Fruit fly (Drosophila melanogaster) whole organism, prepupa: ENCODE data around the gene Actbeta.

Experiments
- CG10631 ChIP-seq: fragments of 200-800 bp; sonication (Bioruptor generic); optimal IDR thresholded peaks from 2 replicates; lab custom pipeline; 2016; ENCODE audit warnings: missing biosample characterization, missing genetic modification characterization
- CG31627 ChIP-seq: fragments of 200-800 bp; sonication (Bioruptor generic); optimal IDR thresholded peaks from 3 replicates; lab custom pipeline; 2016; ENCODE audit warnings: missing biosample characterization, missing genetic modification characterization
- CG3919 ChIP-seq: fragments of 200-800 bp; sonication (Bioruptor generic); optimal IDR thresholded peaks from 3 replicates; lab custom pipeline; 2016; ENCODE audit warnings: missing biosample characterization, missing genetic modification characterization
- CG6163 ChIP-seq: fragments of 200-800 bp; sonication (Bioruptor generic); IDR thresholded peaks from 3 replicates; pipeline ENCODE4 v1.3.6; 2022; ENCODE audit warnings: missing biosample characterization, missing genetic modification characterization
- CG6792 ChIP-seq: fragments of 200-800 bp; sonication (Bioruptor generic); optimal IDR thresholded peaks from 3 replicates; lab custom pipeline; 2016; ENCODE audit warnings: missing biosample characterization, missing genetic modification characterization
- CG8119 ChIP-seq: fragments of 200-800 bp; sonication (Bioruptor generic); IDR thresholded peaks from 3 replicates; pipeline ENCODE4 v1.3.6; 2022; ENCODE audit warnings: missing biosample characterization, missing genetic modification characterization
- Eip78C ChIP-seq: fragments of 200-800 bp; sonication (Bioruptor generic); peaks from one replicate; lab custom pipeline; 2016; ENCODE audit warnings: missing biosample characterization, missing genetic modification characterization
- Eip93F ChIP-seq: fragments of 200-800 bp; sonication (Bioruptor generic); optimal IDR thresholded peaks from 2 replicates; lab custom pipeline; 2016; ENCODE audit warnings: missing biosample characterization, mild to moderate bottlenecking, missing genetic modification characterization
- Hr38 ChIP-seq: sonication (Bioruptor generic); optimal IDR thresholded peaks from 2 replicates; lab custom pipeline; 2016; ENCODE audit warnings: missing biosample characterization, missing genetic modification characterization
- Hr39 ChIP-seq: fragments of 200-800 bp; sonication (Bioruptor generic); optimal IDR thresholded peaks from 2 replicates; lab custom pipeline; 2016; ENCODE audit warnings: missing biosample characterization, missing genetic modification characterization
- Hr4 ChIP-seq: fragments of 200-800 bp; sonication (Bioruptor generic); optimal IDR thresholded peaks from 3 replicates; lab custom pipeline; 2016; ENCODE audit warnings: missing biosample characterization, missing genetic modification characterization
- Met ChIP-seq: fragments of 200-800 bp; sonication (Bioruptor generic); optimal IDR thresholded peaks from 3 replicates; lab custom pipeline; 2016; ENCODE audit warnings: missing biosample characterization, missing genetic modification characterization
- OdsH ChIP-seq: fragments of 200-800 bp; sonication (Bioruptor generic); optimal IDR thresholded peaks from 3 replicates; lab custom pipeline; 2016; ENCODE audit warnings: missing biosample characterization, missing genetic modification characterization
- Smox ChIP-seq: fragments of 200-800 bp; sonication (Bioruptor generic); optimal IDR thresholded peaks from 3 replicates; lab custom pipeline; 2016; ENCODE audit warnings: missing biosample characterization, missing genetic modification characterization
- achi ChIP-seq: fragments of 200-800 bp; sonication (Bioruptor generic); optimal IDR thresholded peaks from 3 replicates; lab custom pipeline; 2016; ENCODE audit warnings: missing biosample characterization, missing genetic modification characterization
- dac ChIP-seq: fragments of 200-800 bp; sonication (Bioruptor generic); optimal IDR thresholded peaks from 2 replicates; lab custom pipeline; 2017; ENCODE audit warnings: missing biosample characterization, mild to moderate bottlenecking, missing genetic modification characterization
- eg ChIP-seq: fragments of 200-800 bp; sonication (Bioruptor generic); IDR thresholded peaks from 3 replicates; pipeline ENCODE4 v1.3.6; 2022; ENCODE audit warnings: missing biosample characterization, missing genetic modification characterization
- esn ChIP-seq: fragments of 200-800 bp; sonication (Bioruptor generic); optimal IDR thresholded peaks from 2 replicates; lab custom pipeline; 2016; ENCODE audit warnings: missing biosample characterization, mild to moderate bottlenecking, missing genetic modification characterization, moderate library complexity
- fkh ChIP-seq: fragments of 200-800 bp; sonication (Bioruptor generic); optimal IDR thresholded peaks from 3 replicates; lab custom pipeline; 2017; ENCODE audit warnings: missing biosample characterization, mild to moderate bottlenecking, missing genetic modification characterization, moderate library complexity
- pdm3 ChIP-seq: fragments of 200-800 bp; sonication (Bioruptor generic); optimal IDR thresholded peaks from 3 replicates; lab custom pipeline; 2016; ENCODE audit warnings: missing biosample characterization, missing genetic modification characterization
- svp ChIP-seq: fragments of 200-800 bp; sonication (Bioruptor generic); peaks from one replicate; lab custom pipeline; 2016; ENCODE audit warnings: missing biosample characterization, missing genetic modification characterization
- topi ChIP-seq: fragments of 200-800 bp; sonication (Bioruptor generic); optimal IDR thresholded peaks from 3 replicates; lab custom pipeline; 2016; ENCODE audit warnings: missing biosample characterization, missing genetic modification characterization
- vri ChIP-seq: fragments of 200-800 bp; sonication (Bioruptor generic); optimal IDR thresholded peaks from 3 replicates; lab custom pipeline; 2016; ENCODE audit warnings: missing biosample characterization, mild to moderate bottlenecking, missing genetic modification characterization

Actbeta gene

dm6 chr4:1029198-1029795 is 55.3 kb downstream of the Actbeta start, which contains the start of gene Mpv17:
Mpv17 (minus strand) TSS chr4:1029361.
- TF ChIP-seq CG6163 (GFP tag; lab: Robert Waterston, UW), result no peak
- no peak for TF ChIP-seq CG8119 (GFP tag; lab: Robert Waterston, UW)
- TF ChIP-seq CG10631 (GFP tag; lab: Kevin White, UChicago), result no peak
- no peak for TF ChIP-seq Hr38 (GFP tag; lab: Kevin White, UChicago)
- TF ChIP-seq Met (GFP tag; lab: Kevin White, UChicago), result peak; percentile 38
- TF ChIP-seq vri (GFP tag; lab: Kevin White, UChicago), result peak; percentile 35
- peak; percentile 48 for TF ChIP-seq svp (GFP tag; lab: Kevin White, UChicago)
- peak; percentile 37 for TF ChIP-seq Smox (GFP tag; lab: Kevin White, UChicago)
- TF ChIP-seq Hr4, result peak; percentile 13
- TF ChIP-seq fkh (GFP tag; lab: Kevin White, UChicago), result no peak
- no peak for TF ChIP-seq eg (GFP tag; lab: Robert Waterston, UW)
- no peak for TF ChIP-seq CG6792 (GFP tag; lab: Kevin White, UChicago)
- peak; percentile 12 for TF ChIP-seq topi (GFP tag; lab: Kevin White, UChicago)
- TF ChIP-seq achi (GFP tag; lab: Kevin White, UChicago), result peak; percentile 13
- peak; percentile 62 for TF ChIP-seq Eip78C (GFP tag; lab: Kevin White, UChicago)
- peak; percentile 14 for TF ChIP-seq Hr39 (GFP tag; lab: Kevin White, UChicago)
- TF ChIP-seq pdm3 (GFP tag; lab: Kevin White, UChicago), result peak; percentile 20
- TF ChIP-seq CG31627 (GFP tag; lab: Kevin White, UChicago), result peak; percentile 14
- peak; percentile 22 for TF ChIP-seq CG3919 (GFP tag; lab: Kevin White, UChicago)
- peak; percentile 12 for TF ChIP-seq OdsH
- peak; percentile 46 for TF ChIP-seq esn
- TF ChIP-seq dac (GFP tag; lab: Kevin White, UChicago), result no peak
- peak; percentile 13 for TF ChIP-seq Eip93F (GFP tag; lab: Kevin White, UChicago)
